Fruit fly (Drosophila melanogaster) S2 (cell line): ENCODE measurements around the gene enc.

Experiments used
- CG8478 ChIP-seq: fragments of >200 bp; optimal IDR thresholded peaks from 2 replicates; lab custom pipeline; 2018
- CTCF ChIP-seq, 2 experiments: fragments of >200 bp; optimal IDR thresholded peaks; 2 replicates each; lab custom pipeline; 2018

dm6 chr3L:3824790-3825484 lies 6.5 kb downstream of the enc start, which contains the start of gene Rdh:
- no peak for TF ChIP-seq CTCF (optimal IDR thresholded peaks at IDR 0.05; lab: Kevin White, UChicago)
- TF ChIP-seq CG8478 (lab: Kevin White, UChicago), result no peak
